Worm (Caenorhabditis elegans) whole organism, young adult: ENCODE results near the gene golg-4.

Experiments used
- B0336.3 ChIP-seq: fragments of 200-800 bp; sonication (Bioruptor generic); IDR thresholded peaks from 2 replicates; pipeline ENCODE4 v1.3.6; 2022; ENCODE audit warnings: missing genetic modification characterization, missing compliant biosample characterization
- C06A6.2 ChIP-seq: fragments of 200-800 bp; sonication (Bioruptor generic); conservative IDR thresholded peaks from 2 replicates; pipeline ENCODE4 v1.3.6; 2022; ENCODE audit warnings: missing genetic modification characterization, missing compliant biosample characterization
- D2030.7 ChIP-seq: fragments of 200-800 bp; sonication (Bioruptor generic); IDR thresholded peaks from 2 replicates; pipeline ENCODE4 v1.3.6; 2022; ENCODE audit warnings: missing genetic modification reagents, missing genetic modification characterization, missing compliant biosample characterization
- F33H1.4 ChIP-seq: fragments of 200-800 bp; sonication (Bioruptor generic); IDR thresholded peaks from 2 replicates; pipeline ENCODE4 v1.3.6; 2022; ENCODE audit warnings: missing genetic modification reagents, missing genetic modification characterization, missing compliant biosample characterization
- F57A8.1 ChIP-seq: fragments of 200-800 bp; sonication (Bioruptor generic); optimal IDR thresholded peaks from 2 replicates; lab custom pipeline; 2018; ENCODE audit warnings: mild to moderate bottlenecking, missing genetic modification characterization, moderate library complexity, missing compliant biosample characterization
- K12H6.12 ChIP-seq: fragments of 200-800 bp; sonication (Bioruptor generic); optimal IDR thresholded peaks from 2 replicates; lab custom pipeline; 2018; ENCODE audit warnings: mild to moderate bottlenecking, missing genetic modification characterization, missing compliant biosample characterization
- Y53G8AR.9 ChIP-seq: fragments of 200-800 bp; sonication (Bioruptor generic); conservative IDR thresholded peaks from 2 replicates; pipeline ENCODE4 v1.3.6; 2022; ENCODE audit warnings: missing genetic modification reagents, missing genetic modification characterization, missing compliant biosample characterization
- Y79H2A.3 ChIP-seq: fragments of 200-800 bp; sonication (Bioruptor generic); conservative IDR thresholded peaks from 2 replicates; pipeline ENCODE4 v1.3.6; 2022; ENCODE audit warnings: missing genetic modification reagents, missing genetic modification characterization, missing compliant biosample characterization
- Y95B8A.8 ChIP-seq: fragments of 200-800 bp; sonication (Bioruptor generic); IDR thresholded peaks from 2 replicates; pipeline ENCODE4 v1.3.6; 2022; ENCODE audit warnings: missing genetic modification reagents, missing genetic modification characterization, missing compliant biosample characterization
- ama-1 ChIP-seq, 3 experiments: fragments of 150-350 bp in 1 of 3; sonication (generic microtip) in 2 of 3; optimal IDR thresholded peaks; 2 replicates each; lab custom pipeline; 2014 to 2018; ENCODE audit warnings: missing biosample characterization in 2 of 3, missing genetic modification characterization in 2 of 3, missing genetic modification reagents in 2 of 3
- attf-3 ChIP-seq: fragments of 200-800 bp; sonication (Bioruptor generic); conservative IDR thresholded peaks from 2 replicates; pipeline ENCODE4 v1.3.6; 2022; ENCODE audit warnings: missing genetic modification reagents, missing genetic modification characterization, missing compliant biosample characterization
- attf-5 ChIP-seq: fragments of 200-800 bp; sonication (Bioruptor generic); optimal IDR thresholded peaks from 2 replicates; lab custom pipeline; 2018; ENCODE audit warnings: mild to moderate bottlenecking, missing genetic modification characterization, missing compliant biosample characterization
- bed-2 ChIP-seq: fragments of 200-800 bp; sonication (Bioruptor generic); IDR thresholded peaks from 2 replicates; pipeline ENCODE4 v1.3.6; 2022; ENCODE audit warnings: missing genetic modification reagents, missing genetic modification characterization, missing compliant biosample characterization
- ccch-3 ChIP-seq: fragments of 200-800 bp; sonication (Bioruptor generic); optimal IDR thresholded peaks from 2 replicates; lab custom pipeline; 2018; ENCODE audit warnings: mild to moderate bottlenecking, missing genetic modification characterization, missing compliant biosample characterization
- cebp-2 ChIP-seq: fragments of 200-800 bp; sonication (Bioruptor generic); IDR thresholded peaks from 2 replicates; pipeline ENCODE4 v1.3.6; 2022; ENCODE audit warnings: missing genetic modification characterization, missing compliant biosample characterization
- ceh-100 ChIP-seq: fragments of 200-800 bp; sonication (Bioruptor generic); IDR thresholded peaks from 2 replicates; pipeline ENCODE4 v1.3.6; 2022; ENCODE audit warnings: missing genetic modification reagents, missing genetic modification characterization, missing compliant biosample characterization
- ceh-58 ChIP-seq: fragments of 200-800 bp; sonication (Bioruptor generic); IDR thresholded peaks from 2 replicates; pipeline ENCODE4 v1.3.6; 2022; ENCODE audit warnings: missing genetic modification characterization, missing compliant biosample characterization
- ceh-79 ChIP-seq: sonication (generic microtip); optimal IDR thresholded peaks from 2 replicates; lab custom pipeline; 2017; ENCODE audit warnings: mild to moderate bottlenecking, missing genetic modification characterization, missing compliant biosample characterization
- ceh-91 ChIP-seq: fragments of 200-800 bp; sonication (Bioruptor generic); IDR thresholded peaks from 2 replicates; pipeline ENCODE4 v1.3.6; 2022; ENCODE audit warnings: missing genetic modification reagents, missing genetic modification characterization, missing compliant biosample characterization
- chd-7 ChIP-seq: sonication (generic microtip); optimal IDR thresholded peaks from 2 replicates; lab custom pipeline; 2016; ENCODE audit warnings: mild to moderate bottlenecking, missing genetic modification characterization, moderate library complexity, missing compliant biosample characterization
- dox-1 ChIP-seq: fragments of 200-800 bp; sonication (Bioruptor generic); IDR thresholded peaks from 2 replicates; pipeline ENCODE4 v1.3.6; 2022; ENCODE audit warnings: missing genetic modification reagents, missing genetic modification characterization, missing compliant biosample characterization
- dpff-1 ChIP-seq: sonication (generic microtip); optimal IDR thresholded peaks from 2 replicates; lab custom pipeline; 2017; ENCODE audit warnings: mild to moderate bottlenecking, missing genetic modification characterization, missing compliant biosample characterization
- egl-18 ChIP-seq: fragments of 200-800 bp; sonication (Bioruptor generic); IDR thresholded peaks from 2 replicates; pipeline ENCODE4 v1.3.6; 2022; ENCODE audit warnings: missing genetic modification reagents, missing genetic modification characterization, missing compliant biosample characterization
- egl-44 ChIP-seq: fragments of 200-800 bp; sonication (Bioruptor generic); IDR thresholded peaks from 2 replicates; pipeline ENCODE4 v1.3.6; 2022; ENCODE audit warnings: missing genetic modification reagents, missing genetic modification characterization, missing compliant biosample characterization
- him-1 ChIP-seq: sonication (generic microtip); optimal IDR thresholded peaks from 2 replicates; lab custom pipeline; 2016; ENCODE audit warnings: missing genotype, missing genetic modification reagents, missing genetic modification characterization, missing compliant biosample characterization
- hlh-12 ChIP-seq: sonication (generic microtip); optimal IDR thresholded peaks from 2 replicates; lab custom pipeline; 2016; ENCODE audit warnings: missing genetic modification characterization, missing compliant biosample characterization
- hmg-1.2 ChIP-seq: fragments of 200-800 bp; sonication (Bioruptor generic); IDR thresholded peaks from 2 replicates; pipeline ENCODE4 v1.3.6; 2022; ENCODE audit warnings: missing genetic modification reagents, missing genetic modification characterization, missing compliant biosample characterization
- hsf-1 ChIP-seq: fragments of 200-800 bp; sonication (Bioruptor generic); IDR thresholded peaks from 2 replicates; pipeline ENCODE4 v1.3.6; 2022; ENCODE audit warnings: missing genetic modification reagents, missing genetic modification characterization, missing compliant biosample characterization
- let-526 ChIP-seq: fragments of 200-800 bp; sonication (Bioruptor generic); IDR thresholded peaks from 2 replicates; pipeline ENCODE4 v1.3.6; 2022; ENCODE audit warnings: missing genetic modification reagents, missing genetic modification characterization, missing compliant biosample characterization
- lin-54 ChIP-seq: fragments of 200-800 bp; sonication (Bioruptor generic); optimal IDR thresholded peaks from 2 replicates; lab custom pipeline; 2018; ENCODE audit warnings: mild to moderate bottlenecking, missing genetic modification characterization, missing compliant biosample characterization
- lir-1 ChIP-seq: fragments of 200-800 bp; sonication (Bioruptor generic); conservative IDR thresholded peaks from 2 replicates; pipeline ENCODE4 v1.3.6; 2022; ENCODE audit warnings: missing genetic modification reagents, missing genetic modification characterization, missing compliant biosample characterization
- lsy-27 ChIP-seq: sonication (generic microtip); optimal IDR thresholded peaks from 2 replicates; lab custom pipeline; 2017; ENCODE audit warnings: missing genetic modification characterization, mild to moderate bottlenecking, missing compliant biosample characterization, antibody characterized with exemption, missing genotype, borderline replicate concordance; ENCODE audit not compliant: insufficient read depth
- madf-10 ChIP-seq: sonication (generic microtip); optimal IDR thresholded peaks from 2 replicates; lab custom pipeline; 2016; ENCODE audit warnings: mild to moderate bottlenecking, missing genetic modification characterization, missing compliant biosample characterization
- madf-3 ChIP-seq: fragments of 200-800 bp; sonication (Bioruptor generic); IDR thresholded peaks from 2 replicates; pipeline ENCODE4 v1.3.6; 2022; ENCODE audit warnings: missing genetic modification reagents, missing genetic modification characterization, missing compliant biosample characterization
- nfya-1 ChIP-seq: sonication (generic microtip); optimal IDR thresholded peaks from 2 replicates; lab custom pipeline; 2017; ENCODE audit warnings: antibody characterized with exemption, missing compliant biosample characterization, missing genetic modification characterization, borderline replicate concordance; ENCODE audit not compliant: insufficient read depth
- nhr-80 ChIP-seq: sonication (generic microtip); optimal IDR thresholded peaks from 2 replicates; lab custom pipeline; 2016; ENCODE audit warnings: missing genetic modification characterization, missing compliant biosample characterization
- pbrm-1 ChIP-seq: fragments of 200-800 bp; sonication (Bioruptor generic); IDR thresholded peaks from 2 replicates; pipeline ENCODE4 v1.3.6; 2022; ENCODE audit warnings: missing genetic modification reagents, missing genetic modification characterization, missing compliant biosample characterization
- pha-4 ChIP-seq: fragments of 150-350 bp; sonication (generic microtip); optimal IDR thresholded peaks from 2 replicates; lab custom pipeline; 2014; ENCODE audit warnings: missing biosample characterization, missing genetic modification reagents, missing genetic modification characterization
- rec-8 ChIP-seq, 2 experiments: sonication (generic microtip); optimal IDR thresholded peaks; 2 replicates each; lab custom pipeline; 2016; ENCODE audit warnings: mild to moderate bottlenecking in 2 of 2, missing genetic modification characterization in 2 of 2, missing genetic modification reagents in 2 of 2, missing genotype in 2 of 2, missing biosample characterization in 1 of 2, missing compliant biosample characterization in 1 of 2, moderate library complexity in 1 of 2
- repo-1 ChIP-seq: sonication (generic microtip); optimal IDR thresholded peaks from 2 replicates; lab custom pipeline; 2017; ENCODE audit warnings: mild to moderate bottlenecking, missing genetic modification characterization, missing compliant biosample characterization
- sea-2 ChIP-seq: fragments of 200-800 bp; sonication (Bioruptor generic); IDR thresholded peaks from 2 replicates; pipeline ENCODE4 v1.3.6; 2022; ENCODE audit warnings: missing genetic modification characterization, missing compliant biosample characterization
- snpc-3.4 ChIP-seq: sonication (generic microtip); optimal IDR thresholded peaks from 2 replicates; lab custom pipeline; 2017; ENCODE audit warnings: missing genetic modification characterization, mild to moderate bottlenecking, missing compliant biosample characterization, antibody characterized with exemption, moderate library complexity, missing genotype, missing genetic modification reagents
- somi-1 ChIP-seq: fragments of 200-800 bp; sonication (Bioruptor generic); optimal IDR thresholded peaks from 2 replicates; lab custom pipeline; 2018; ENCODE audit warnings: mild to moderate bottlenecking, missing genetic modification characterization, missing compliant biosample characterization
- tbx-9 ChIP-seq: sonication (generic microtip); optimal IDR thresholded peaks from 2 replicates; lab custom pipeline; 2016; ENCODE audit warnings: borderline replicate concordance, missing genetic modification characterization, inconsistent platforms, missing compliant biosample characterization
- unc-130 ChIP-seq: sonication (generic microtip); optimal IDR thresholded peaks from 2 replicates; lab custom pipeline; 2016; ENCODE audit warnings: missing genetic modification reagents, missing genetic modification characterization, missing compliant biosample characterization
- unc-62 ChIP-seq: fragments of 150-350 bp; optimal IDR thresholded peaks from 2 replicates; lab custom pipeline; 2014; ENCODE audit warnings: missing biosample characterization, missing genetic modification reagents, missing genetic modification characterization
- ztf-26 ChIP-seq: sonication (generic microtip); optimal IDR thresholded peaks from 2 replicates; lab custom pipeline; 2017; ENCODE audit warnings: missing genetic modification characterization, missing compliant biosample characterization
- ztf-3 ChIP-seq: fragments of 200-800 bp; sonication (Bioruptor generic); optimal IDR thresholded peaks from 2 replicates; lab custom pipeline; 2018; ENCODE audit warnings: mild to moderate bottlenecking, missing genetic modification characterization, missing compliant biosample characterization

golg-4 gene

ce11 chrIII:3471403-3472053 is 66.2 kb downstream of the golg-4 start, which contains the start of gene rsu-1:
Gene rsu-1, plus strand, starts transcription at chrIII:3472003.
- TF ChIP-seq cebp-2 (GFP tag; lab: Robert Waterston, UW) (no peak), Y53G8AR.9 (0 out of 2 replicates have a peak, but pooled peaks have one; percentile 12), pbrm-1 (GFP tag; lab: Robert Waterston, UW) (no peak), unc-130 (GFP tag; lab: Kevin White, UChicago) (no peak), madf-3 (no peak), ccch-3 (GFP tag; lab: Kevin White, UChicago) (no peak), ztf-26 (tag; lab: Kevin White, UChicago) (no peak), egl-18 (GFP tag; lab: Robert Waterston, UW) (no peak), hlh-12 (no peak), unc-62 (GFP tag; lab: Kevin White, UChicago) (no peak), ama-1 (optimal IDR thresholded peaks at IDR 0.05; lab: Kevin White, UChicago) (no peak), ama-1 (GFP tag; optimal IDR thresholded peaks at IDR 0.05; lab: Kevin White, UChicago) (no peak), F57A8.1 (GFP tag; lab: Kevin White, UChicago) (no peak), Y79H2A.3 (no peak), ceh-100 (GFP tag; lab: Robert Waterston, UW) (no peak), B0336.3 (GFP tag; lab: Robert Waterston, UW) (no peak), ceh-58 (no peak), lir-1 (GFP tag; lab: Robert Waterston, UW) (no peak), rec-8 (tag; optimal IDR thresholded peaks at IDR 0.05; lab: Kevin White, UChicago) (no peak), dox-1 (GFP tag; lab: Robert Waterston, UW) (peak; percentile 34; the same call in 1 of the 2 replicates), K12H6.12 (no peak), ceh-79 (tag; lab: Kevin White, UChicago) (no peak), hsf-1 (GFP tag; lab: Robert Waterston, UW) (no peak), lsy-27 (tag; lab: Kevin White, UChicago) (no peak), hmg-1.2 (GFP tag; lab: Robert Waterston, UW) (peak; percentile 83), chd-7 (tag; lab: Kevin White, UChicago) (no peak), attf-5 (peak; percentile 31), D2030.7 (GFP tag; lab: Robert Waterston, UW) (no peak), tbx-9 (tag; lab: Kevin White, UChicago) (no peak), snpc-3.4 (tag; lab: Kevin White, UChicago) (peak; percentile 25), Y95B8A.8 (GFP tag; lab: Robert Waterston, UW) (no peak), somi-1 (GFP tag; lab: Kevin White, UChicago) (no peak), madf-10 (tag; lab: Kevin White, UChicago) (no peak), F33H1.4 (no peak), let-526 (GFP tag; lab: Robert Waterston, UW) (no peak), nhr-80 (tag; lab: Kevin White, UChicago) (peak; percentile 58), repo-1 (tag; lab: Kevin White, UChicago) (no peak), attf-3 (GFP tag; lab: Robert Waterston, UW) (no peak), sea-2 (GFP tag; lab: Robert Waterston, UW) (no peak), pha-4 (tag; lab: Kevin White, UChicago) (no peak), him-1 (tag; lab: Kevin White, UChicago) (no peak), C06A6.2 (GFP tag; lab: Robert Waterston, UW) (no peak), egl-44 (GFP tag; lab: Robert Waterston, UW) (no peak), dpff-1 (tag; lab: Kevin White, UChicago) (no peak), nfya-1 (tag; lab: Kevin White, UChicago) (no peak), ztf-3 (no peak), lin-54 (GFP tag; lab: Kevin White, UChicago) (peak; percentile 15), bed-2 (no peak), ceh-91 (GFP tag; lab: Robert Waterston, UW) (no peak)
